Fruit fly (Drosophila melanogaster): ENCODE results near the gene La.
A peak's percentile ranks its signal among the peaks of the same experiment; 100 is the strongest.

Gene La

DNA sequence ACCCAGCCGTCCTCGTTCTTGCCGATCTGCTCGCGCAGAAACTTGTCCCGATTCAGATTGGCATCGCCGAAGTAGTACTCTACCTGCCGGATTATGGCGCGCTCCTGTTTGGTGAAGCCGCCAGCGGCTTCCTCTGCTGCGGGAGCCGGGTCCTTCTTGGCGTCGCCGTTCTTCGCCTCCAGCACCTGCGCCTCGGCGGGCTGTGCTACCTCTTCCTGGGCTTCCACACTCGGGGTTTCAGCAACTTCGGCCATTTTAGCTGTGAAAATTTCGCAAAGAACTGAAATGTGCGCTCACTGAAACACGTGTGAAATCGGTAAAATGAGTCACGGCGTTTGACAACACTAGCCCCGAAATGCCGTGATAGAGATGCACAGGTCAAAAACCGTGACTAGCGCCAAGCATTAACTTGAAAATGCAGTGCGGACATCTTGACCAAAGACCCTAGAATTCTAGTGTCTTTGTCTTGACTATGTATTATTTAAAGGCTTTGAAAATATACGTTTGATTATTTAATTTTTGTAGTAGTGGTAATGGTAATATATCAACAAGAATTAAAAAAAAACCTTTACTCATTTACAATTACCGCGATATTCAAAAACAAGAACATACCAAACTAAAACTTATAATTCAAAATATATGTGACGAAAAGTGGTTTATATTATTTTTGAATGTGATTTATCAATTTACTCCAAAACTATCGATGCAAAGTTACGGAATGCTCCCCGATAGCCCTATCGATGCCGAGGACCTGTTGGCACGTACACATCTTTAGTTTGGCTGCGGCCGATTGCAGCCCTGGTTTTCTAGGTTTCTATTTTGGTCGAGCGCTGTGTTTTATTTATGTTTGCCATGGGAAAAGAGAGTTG, at the start of gene La, which contains the start of gene RtGEF (continued):
- TF ChIP-seq Fer2 (tag; optimal IDR thresholded peaks at IDR 0.05), result no peak
- no peak for TF ChIP-seq TFAM (GFP tag; optimal IDR thresholded peaks at IDR 0.05)
- TF ChIP-seq her (GFP tag; optimal IDR thresholded peaks at IDR 0.05), result peak; percentile 31
- TF ChIP-seq Camta (GFP tag; optimal IDR thresholded peaks at IDR 0.05), result peak; percentile 53
- no peak for TF ChIP-seq odd (GFP tag; optimal IDR thresholded peaks at IDR 0.05)
- peak; percentile 12 for TF ChIP-seq Dad (GFP tag; optimal IDR thresholded peaks at IDR 0.05)
- peak in 1 of 3 experiments; percentile 21 for TF ChIP-seq Stat92E (GFP tag; optimal IDR thresholded peaks at IDR 0.05)
- TF ChIP-seq CG10959 (GFP tag; IDR thresholded peaks at IDR 0.05), result no peak
- TF ChIP-seq E2f2 (GFP tag; IDR thresholded peaks at IDR 0.05), result peak; percentile 41
- peak; percentile 19 for TF ChIP-seq CG9797 (GFP tag; optimal IDR thresholded peaks at IDR 0.05)
- no peak for TF ChIP-seq D19A (tag; optimal IDR thresholded peaks at IDR 0.05)
- peak; percentile 77 for TF ChIP-seq NFAT (GFP tag; IDR thresholded peaks at IDR 0.05)
- no peak for TF ChIP-seq sc (optimal IDR thresholded peaks at IDR 0.05)
- no peak for TF ChIP-seq sc (GFP tag; optimal IDR thresholded peaks at IDR 0.05)
- TF ChIP-seq Dref (GFP tag; IDR thresholded peaks at IDR 0.05), result peak; percentile 80
- no peak for TF ChIP-seq GATAe (GFP tag; conservative IDR thresholded peaks at IDR 0.05)
- peak; percentile 48 for TF ChIP-seq tin (GFP tag; optimal IDR thresholded peaks at IDR 0.05)
- no peak for TF ChIP-seq CG17328 (GFP tag; IDR thresholded peaks at IDR 0.05)
- TF ChIP-seq CG7556 (GFP tag; optimal IDR thresholded peaks at IDR 0.05), result peak; percentile 40
- TF ChIP-seq kni (GFP tag; optimal IDR thresholded peaks at IDR 0.05), result peak; percentile 51
- no peak for TF ChIP-seq Jarid2 (GFP tag; optimal IDR thresholded peaks at IDR 0.05)
- peak; percentile 24 for TF ChIP-seq crc (GFP tag; optimal IDR thresholded peaks at IDR 0.05)
- TF ChIP-seq CG8388 (GFP tag; optimal IDR thresholded peaks at IDR 0.05), result no peak
- TF ChIP-seq ara (GFP tag; IDR thresholded peaks at IDR 0.05), result no peak; the same call in 1 of the 2 replicates
- TF ChIP-seq CG17612 (GFP tag; IDR thresholded peaks at IDR 0.05), result no peak
- no peak for TF ChIP-seq nau (GFP tag; optimal IDR thresholded peaks at IDR 0.05)
- TF ChIP-seq Usf (GFP tag; optimal IDR thresholded peaks at IDR 0.05), result peak; percentile 37
- TF ChIP-seq CG18262 (tag; optimal IDR thresholded peaks at IDR 0.05), result peak; percentile 49
- TF ChIP-seq lmd (GFP tag; IDR thresholded peaks at IDR 0.05), result peak; percentile 38; the same call in 1 of the 2 replicates
- TF ChIP-seq CG12236 (GFP tag; optimal IDR thresholded peaks at IDR 0.05), result peak; percentile 34
- TF ChIP-seq CG17186 (GFP tag; optimal IDR thresholded peaks at IDR 0.05), result peak; percentile 42
- no peak for TF ChIP-seq crol (GFP tag; IDR thresholded peaks at IDR 0.05)
- no peak for TF ChIP-seq CG7357 (GFP tag; IDR thresholded peaks at IDR 0.05)
- TF ChIP-seq CG7963 (GFP tag; IDR thresholded peaks at IDR 0.05; ENCODE audit: partially characterized antibody), result peak; percentile 93
- TF ChIP-seq CG33213 (GFP tag; optimal IDR thresholded peaks at IDR 0.05), result peak; percentile 52
- TF ChIP-seq Pdp1 (GFP tag; optimal IDR thresholded peaks at IDR 0.05), result peak; percentile 62 to 64
- TF ChIP-seq eyg (GFP tag; optimal IDR thresholded peaks at IDR 0.05), result peak; percentile 46
- TF ChIP-seq croc (GFP tag; conservative IDR thresholded peaks at IDR 0.05), result no peak; the same call in 2 of the 3 replicates
- peak; percentile 90 for TF ChIP-seq tna (GFP tag; IDR thresholded peaks at IDR 0.05; ENCODE audit: partially characterized antibody)
- no peak for TF ChIP-seq CG43689 (GFP tag; IDR thresholded peaks at IDR 0.05)
- TF ChIP-seq otp (GFP tag; IDR thresholded peaks at IDR 0.05), result 0 out of 3 replicates have a peak, but pooled peaks have one; percentile 29
- no peak for TF ChIP-seq psq (GFP tag; optimal IDR thresholded peaks at IDR 0.05)
- TF ChIP-seq CG13894 (tag; optimal IDR thresholded peaks at IDR 0.05), result peak; percentile 59
- peak; percentile 38 for TF ChIP-seq dmrt11E (tag; optimal IDR thresholded peaks at IDR 0.05)
- TF ChIP-seq CG17568 (GFP tag; optimal IDR thresholded peaks at IDR 0.05), result no peak
- TF ChIP-seq CG9215 (GFP tag; IDR thresholded peaks at IDR 0.05), result 0 out of 2 replicates have a peak, but pooled peaks have one; percentile 45
- TF ChIP-seq stwl (tag; optimal IDR thresholded peaks at IDR 0.05), result peak; percentile 20
- peak; percentile 43 for TF ChIP-seq trh (GFP tag; optimal IDR thresholded peaks at IDR 0.05)
- peak; percentile 70 for TF ChIP-seq HLH54F (GFP tag; optimal IDR thresholded peaks at IDR 0.05)

Measured in whole organism, embryonic.